Worm (Caenorhabditis elegans): ENCODE results near the gene R05H11.1.

- TF ChIP-seq ceh-58 (GFP tag; IDR thresholded peaks at IDR 0.05) = no peak
- no peak for TF ChIP-seq nfya-1 (tag; optimal IDR thresholded peaks at IDR 0.05; ENCODE audit: borderline replicate concordance, insufficient read depth)
- TF ChIP-seq C17E4.6 (GFP tag; IDR thresholded peaks at IDR 0.05) = no peak
Observed at ce11 chrIII:6819322-6819901, 24.0 kb downstream of the R05H11.1 start, which contains the start of gene F28F5.6.
